Worm (Caenorhabditis elegans) whole organism, L1 larva: ENCODE results near the gene F59E12.15.

ENCODE experiments used
- C16A3.4 ChIP-seq: fragments of 150-350 bp; optimal IDR thresholded peaks from 2 replicates; lab custom pipeline; 2014; ENCODE audit warnings: missing biosample characterization, missing genetic modification characterization
- C34B4.2 ChIP-seq: sonication (generic microtip); optimal IDR thresholded peaks from 2 replicates; lab custom pipeline; 2017; ENCODE audit warnings: mild to moderate bottlenecking, missing genetic modification characterization, missing compliant biosample characterization
- Y116A8C.19 ChIP-seq: sonication (generic microtip); optimal IDR thresholded peaks from 2 replicates; lab custom pipeline; 2016; ENCODE audit warnings: missing compliant biosample characterization, missing genetic modification characterization, borderline replicate concordance
- aha-1 ChIP-seq: fragments of 150-350 bp; optimal IDR thresholded peaks from 2 replicates; lab custom pipeline; 2014; ENCODE audit warnings: missing biosample characterization, missing genetic modification characterization
- aly-2 ChIP-seq: fragments of 150-350 bp; optimal IDR thresholded peaks from 2 replicates; lab custom pipeline; 2014; ENCODE audit warnings: missing biosample characterization, missing genetic modification characterization
- ama-1 ChIP-seq: fragments of 150-350 bp; optimal IDR thresholded peaks from 2 replicates; lab custom pipeline; 2014
- blmp-1 ChIP-seq: fragments of 150-350 bp; optimal IDR thresholded peaks from 2 replicates; lab custom pipeline; 2014; ENCODE audit warnings: missing biosample characterization, missing genetic modification characterization
- ceh-63 ChIP-seq: fragments of 200-800 bp; sonication (Bioruptor generic); optimal IDR thresholded peaks from 2 replicates; lab custom pipeline; 2018; ENCODE audit warnings: mild to moderate bottlenecking, missing genetic modification characterization, missing compliant biosample characterization
- ceh-82 ChIP-seq, 3 experiments: fragments of 150-350 bp in 1 of 3; sonication (generic microtip) in 2 of 3; optimal IDR thresholded peaks; 2 replicates each; lab custom pipeline; 2014 to 2017; ENCODE audit warnings: missing biosample characterization in 3 of 3, missing genetic modification characterization in 3 of 3
- ceh-88 ChIP-seq: fragments of 200-800 bp; sonication (Bioruptor generic); IDR thresholded peaks from 2 replicates; pipeline ENCODE4 v1.3.6; 2022; ENCODE audit warnings: missing genetic modification characterization, missing compliant biosample characterization
- ceh-90 ChIP-seq: sonication (generic microtip); optimal IDR thresholded peaks from 2 replicates; lab custom pipeline; 2016; ENCODE audit warnings: missing genetic modification characterization, missing compliant biosample characterization
- efl-1 ChIP-seq, 4 experiments: fragments of 150-350 bp; optimal IDR thresholded peaks in 3 of 4; peaks in 1 of 4; 1 replicate in 1 of 4; 2 replicates in 3 of 4; lab custom pipeline; 2014; ENCODE audit warnings: missing biosample characterization in 2 of 4, missing genetic modification characterization in 2 of 4, missing genetic modification reagents in 2 of 4
- efl-3 ChIP-seq: fragments of 200-800 bp; sonication (Bioruptor generic); optimal IDR thresholded peaks from 2 replicates; lab custom pipeline; 2018; ENCODE audit warnings: mild to moderate bottlenecking, missing genetic modification characterization, missing compliant biosample characterization
- ets-5 ChIP-seq: fragments of 200-800 bp; sonication (Bioruptor generic); IDR thresholded peaks from 2 replicates; pipeline ENCODE4 v1.3.6; 2022; ENCODE audit warnings: missing genetic modification characterization, missing compliant biosample characterization
- fkh-8 ChIP-seq: sonication (generic microtip); optimal IDR thresholded peaks from 2 replicates; lab custom pipeline; 2016; ENCODE audit warnings: mild to moderate bottlenecking, missing genetic modification characterization, missing compliant biosample characterization
- grh-1 ChIP-seq: fragments of 200-800 bp; sonication (Bioruptor generic); IDR thresholded peaks from 2 replicates; pipeline ENCODE4 v1.3.6; 2022; ENCODE audit warnings: missing genetic modification reagents, missing genetic modification characterization, missing compliant biosample characterization
- hlh-17 ChIP-seq: fragments of 200-800 bp; sonication (Bioruptor generic); optimal IDR thresholded peaks from 2 replicates; lab custom pipeline; 2018; ENCODE audit warnings: missing genetic modification characterization, mild to moderate bottlenecking, missing compliant biosample characterization, moderate library complexity, borderline replicate concordance
- isw-1 ChIP-seq: fragments of 200-800 bp; sonication (Bioruptor generic); IDR thresholded peaks from 2 replicates; pipeline ENCODE4 v1.3.6; 2022; ENCODE audit warnings: missing genetic modification characterization, missing compliant biosample characterization
- lin-14 ChIP-seq: fragments of 200-800 bp; sonication (Bioruptor generic); optimal IDR thresholded peaks from 2 replicates; lab custom pipeline; 2018; ENCODE audit warnings: mild to moderate bottlenecking, missing genetic modification characterization, moderate library complexity, missing compliant biosample characterization
- lin-15B ChIP-seq: fragments of 150-350 bp; sonication (generic microtip); optimal IDR thresholded peaks from 3 replicates; lab custom pipeline; 2014; ENCODE audit warnings: missing biosample characterization, missing genetic modification characterization
- lin-35 ChIP-seq, 2 experiments: fragments of 150-350 bp; optimal IDR thresholded peaks; 2 replicates each; lab custom pipeline; 2014; ENCODE audit warnings: missing biosample characterization in 2 of 2, missing genetic modification characterization in 2 of 2, missing genetic modification reagents in 2 of 2
- lir-3 ChIP-seq: sonication (generic microtip); optimal IDR thresholded peaks from 2 replicates; lab custom pipeline; 2016; ENCODE audit warnings: mild to moderate bottlenecking, missing genetic modification characterization, moderate library complexity, missing compliant biosample characterization; ENCODE audit not compliant: poor library complexity
- nhr-12 ChIP-seq: sonication (generic microtip); optimal IDR thresholded peaks from 2 replicates; lab custom pipeline; 2017; ENCODE audit warnings: missing biosample characterization, missing genetic modification characterization
- nhr-47 ChIP-seq: sonication (generic microtip); optimal IDR thresholded peaks from 2 replicates; lab custom pipeline; 2016; ENCODE audit warnings: mild to moderate bottlenecking, missing genetic modification characterization, moderate library complexity, missing compliant biosample characterization
- nhr-71 ChIP-seq: sonication (generic microtip); optimal IDR thresholded peaks from 2 replicates; lab custom pipeline; 2016; ENCODE audit warnings: mild to moderate bottlenecking, missing genetic modification characterization, moderate library complexity, missing compliant biosample characterization
- nhr-77 ChIP-seq: fragments of 150-350 bp; optimal IDR thresholded peaks from 2 replicates; lab custom pipeline; 2014; ENCODE audit warnings: missing biosample characterization, missing genetic modification characterization
- nhr-85 ChIP-seq: sonication (generic microtip); peaks from one replicate; lab custom pipeline; 2016; ENCODE audit warnings: missing genetic modification characterization, inconsistent platforms, missing compliant biosample characterization
- pqm-1 ChIP-seq: sonication (generic microtip); optimal IDR thresholded peaks from 3 replicates; lab custom pipeline; 2017; ENCODE audit warnings: missing biosample characterization, missing genetic modification characterization
- skn-1 ChIP-seq: fragments of 150-350 bp; optimal IDR thresholded peaks from 2 replicates; lab custom pipeline; 2014; ENCODE audit warnings: missing biosample characterization, missing genetic modification characterization
- sox-4 ChIP-seq: sonication (generic microtip); optimal IDR thresholded peaks from 2 replicates; lab custom pipeline; 2016; ENCODE audit warnings: missing genetic modification characterization, missing compliant biosample characterization
- sptf-1 ChIP-seq: fragments of 150-350 bp; optimal IDR thresholded peaks from 2 replicates; lab custom pipeline; 2014; ENCODE audit warnings: missing biosample characterization, missing genetic modification characterization
- tlp-1 ChIP-seq: fragments of 150-350 bp; optimal IDR thresholded peaks from 2 replicates; lab custom pipeline; 2014; ENCODE audit warnings: missing biosample characterization, missing genetic modification characterization
- unc-86 ChIP-seq: sonication (generic microtip); optimal IDR thresholded peaks from 2 replicates; lab custom pipeline; 2016; ENCODE audit warnings: missing genetic modification characterization, missing compliant biosample characterization
- unc-98 ChIP-seq: fragments of 200-800 bp; sonication (Bioruptor generic); IDR thresholded peaks from 2 replicates; pipeline ENCODE4 v1.3.6; 2022; ENCODE audit warnings: missing genetic modification characterization, missing compliant biosample characterization
- vab-15 ChIP-seq: sonication (generic microtip); optimal IDR thresholded peaks from 2 replicates; lab custom pipeline; 2017; ENCODE audit warnings: missing genotype, mild to moderate bottlenecking, missing genetic modification characterization, missing compliant biosample characterization
- xbp-1 ChIP-seq: sonication (generic microtip); optimal IDR thresholded peaks from 2 replicates; lab custom pipeline; 2016; ENCODE audit warnings: missing genetic modification characterization, missing compliant biosample characterization
- ztf-11 ChIP-seq, 2 experiments: sonication (generic microtip); optimal IDR thresholded peaks; 2 replicates each; lab custom pipeline; 2016 to 2017; ENCODE audit warnings: missing genetic modification characterization in 2 of 2, missing biosample characterization in 1 of 2, missing compliant biosample characterization in 1 of 2

The F59E12.15 gene

DNA sequence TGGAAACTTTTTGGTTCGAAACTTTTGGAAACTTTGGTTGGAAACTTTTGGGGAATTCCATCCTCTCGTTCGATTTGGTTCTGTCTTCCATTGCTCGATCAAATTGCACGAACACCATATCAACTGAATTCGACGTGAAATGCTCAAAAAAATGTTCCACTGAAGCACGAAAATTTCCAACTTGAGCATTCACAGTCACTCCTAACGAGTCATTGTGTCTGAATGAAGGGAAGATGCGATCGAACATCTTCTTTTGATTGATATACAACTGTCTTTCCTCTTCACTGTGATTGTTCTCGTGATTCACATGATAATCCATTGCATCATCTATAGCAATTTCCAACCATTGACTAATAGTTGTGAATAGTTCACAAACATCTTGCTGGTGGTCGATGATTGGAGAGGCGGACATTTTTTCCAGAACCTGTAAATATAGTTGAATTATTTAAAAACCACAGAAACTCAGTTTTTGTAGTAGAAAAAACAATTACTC, at the start of gene F59E12.15:
F59E12.15 (minus strand) TSS at position 51 of the 493 bp plus-strand sequence.
- no peak for TF ChIP-seq sox-4 (tag; lab: Kevin White, UChicago)
- TF ChIP-seq xbp-1 (tag; lab: Kevin White, UChicago): no peak
- no peak for TF ChIP-seq hlh-17 (GFP tag; lab: Kevin White, UChicago)
- TF ChIP-seq efl-1 (optimal IDR thresholded peaks at IDR 0.05; lab: Kevin White, UChicago): no peak
- TF ChIP-seq efl-1 (GFP tag; optimal IDR thresholded peaks at IDR 0.05 in 1 of 2; lab: Kevin White, UChicago): no peak
- no peak for TF ChIP-seq nhr-77 (tag; lab: Kevin White, UChicago)
- no peak for TF ChIP-seq C34B4.2
- TF ChIP-seq ztf-11 (tag; optimal IDR thresholded peaks at IDR 0.05; lab: Kevin White, UChicago): no peak
- TF ChIP-seq aha-1 (tag; lab: Kevin White, UChicago): no peak
- no peak for TF ChIP-seq grh-1
- TF ChIP-seq lin-15B (tag; lab: Kevin White, UChicago): no peak
- TF ChIP-seq nhr-12 (tag; lab: Kevin White, UChicago): no peak
- TF ChIP-seq lin-35 (GFP tag; optimal IDR thresholded peaks at IDR 0.05; lab: Kevin White, UChicago): no peak
- TF ChIP-seq ceh-90: no peak
- TF ChIP-seq nhr-85 (tag; lab: Kevin White, UChicago): no peak
- TF ChIP-seq blmp-1 (tag; lab: Kevin White, UChicago): no peak
- no peak for TF ChIP-seq ceh-63 (GFP tag; lab: Kevin White, UChicago)
- TF ChIP-seq ets-5 (GFP tag; lab: Robert Waterston, UW): no peak
- no peak for TF ChIP-seq fkh-8 (tag; lab: Kevin White, UChicago)
- TF ChIP-seq unc-86 (tag; lab: Kevin White, UChicago): no peak
- no peak for TF ChIP-seq lin-14

DNA sequence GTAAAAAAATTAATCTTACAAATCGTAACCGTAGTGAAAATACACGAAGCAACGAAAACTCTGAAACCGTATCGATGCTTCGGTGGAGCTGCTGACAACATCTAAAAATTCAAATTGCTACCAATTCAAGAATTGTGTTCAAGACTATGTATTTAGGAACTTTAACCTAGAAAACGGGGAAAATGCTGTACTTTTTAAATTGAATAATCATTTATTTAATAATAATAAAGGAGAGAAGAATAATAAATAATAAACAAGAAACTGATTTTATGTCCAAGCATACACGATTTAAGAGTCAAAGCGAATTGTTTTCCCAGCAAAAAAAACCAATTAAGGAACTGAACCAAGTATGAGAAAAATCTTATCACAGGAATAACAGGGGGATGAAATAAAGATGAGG, 41.4 kb upstream of the F59E12.15 start, which contains the start of gene C25H3.17:
C25H3.17 (minus strand) TSS at position 101 of the 400 bp plus-strand sequence.
- no peak for TF ChIP-seq skn-1
- TF ChIP-seq lin-15B (tag; lab: Kevin White, UChicago): no peak
- TF ChIP-seq grh-1: no peak
- TF ChIP-seq ama-1: no peak
- TF ChIP-seq C34B4.2: no peak
- no peak for TF ChIP-seq ets-5 (GFP tag; lab: Robert Waterston, UW)
- TF ChIP-seq isw-1 (GFP tag; lab: Robert Waterston, UW): no peak
- TF ChIP-seq Y116A8C.19 (tag; lab: Kevin White, UChicago): no peak
- TF ChIP-seq pqm-1 (tag; lab: Kevin White, UChicago): no peak
- no peak for TF ChIP-seq nhr-47
- no peak for TF ChIP-seq sptf-1 (tag; lab: Kevin White, UChicago)
- TF ChIP-seq C16A3.4 (tag; lab: Kevin White, UChicago): no peak
- no peak for TF ChIP-seq xbp-1 (tag; lab: Kevin White, UChicago)
- no peak for TF ChIP-seq efl-3 (GFP tag; lab: Kevin White, UChicago)
- TF ChIP-seq, all 84 proteins: peak for 0

DNA sequence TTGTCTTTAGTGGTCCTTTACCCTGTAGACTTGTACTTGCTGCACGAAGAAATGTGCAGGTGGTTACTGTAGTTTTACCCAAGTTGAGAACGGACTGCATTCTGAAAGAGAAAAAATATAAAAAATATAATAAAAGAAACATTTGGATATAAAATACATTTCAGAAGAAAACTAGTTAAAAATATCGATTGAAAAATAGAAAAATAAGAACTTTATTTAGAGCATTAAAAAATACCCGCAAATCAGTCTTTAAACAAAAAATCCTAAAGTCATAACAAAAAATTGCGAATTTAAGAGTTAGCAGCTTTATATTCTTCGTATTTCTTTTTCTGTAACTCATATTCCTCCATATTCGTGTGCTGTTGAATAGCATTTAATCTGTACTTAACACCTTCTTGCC, 40.7 kb upstream of the F59E12.15 start, which contains the start of gene C25H3.7:
C25H3.7 (minus strand) TSS at position 101 of the 400 bp plus-strand sequence.
- no peak for TF ChIP-seq nhr-71 (tag; lab: Kevin White, UChicago)
- no peak for TF ChIP-seq unc-98 (GFP tag; lab: Robert Waterston, UW)
- TF ChIP-seq vab-15: no peak
- TF ChIP-seq blmp-1 (tag; lab: Kevin White, UChicago): no peak
- TF ChIP-seq fkh-8 (tag; lab: Kevin White, UChicago): no peak
- no peak for TF ChIP-seq sptf-1 (tag; lab: Kevin White, UChicago)
- TF ChIP-seq ceh-88: no peak
- TF ChIP-seq aly-2 (tag; lab: Kevin White, UChicago): no peak
- TF ChIP-seq ets-5 (GFP tag; lab: Robert Waterston, UW): no peak
- no peak for TF ChIP-seq ceh-82 (tag; optimal IDR thresholded peaks at IDR 0.05; lab: Kevin White, UChicago)
- no peak for TF ChIP-seq lir-3 (tag; lab: Kevin White, UChicago)
- TF ChIP-seq tlp-1 (tag; lab: Kevin White, UChicago): no peak
